Worm (Caenorhabditis elegans) whole organism, dauer: Measurements from ENCODE around the gene dpm-3.

ENCODE experiments used
- unc-62 ChIP-seq: sonication (generic microtip); optimal IDR thresholded peaks from 2 replicates; lab custom pipeline; 2017; ENCODE audit warnings: missing biosample characterization, missing genetic modification reagents, missing genetic modification characterization

Gene dpm-3

DNA sequence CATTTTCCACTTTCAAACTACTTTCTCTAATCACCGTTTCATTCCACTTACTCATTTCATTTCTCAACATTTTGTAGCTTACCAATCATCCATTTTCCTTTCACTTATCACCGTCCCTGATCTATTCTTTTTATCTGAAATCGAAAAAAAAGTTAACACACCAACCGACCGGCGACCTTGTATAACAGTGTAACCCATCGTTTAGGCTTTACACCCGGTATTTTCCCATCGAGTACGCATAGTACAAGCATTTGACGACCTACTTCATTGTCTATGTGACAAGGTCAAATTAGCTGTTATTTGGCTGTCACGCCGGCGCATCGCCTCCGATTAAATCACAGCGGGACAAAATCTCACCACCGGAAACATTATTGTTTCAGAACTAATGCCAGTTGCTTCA lies 38.1 kb downstream of the dpm-3 start:
- no peak for TF ChIP-seq unc-62 (GFP tag; lab: Kevin White, UChicago)

DNA sequence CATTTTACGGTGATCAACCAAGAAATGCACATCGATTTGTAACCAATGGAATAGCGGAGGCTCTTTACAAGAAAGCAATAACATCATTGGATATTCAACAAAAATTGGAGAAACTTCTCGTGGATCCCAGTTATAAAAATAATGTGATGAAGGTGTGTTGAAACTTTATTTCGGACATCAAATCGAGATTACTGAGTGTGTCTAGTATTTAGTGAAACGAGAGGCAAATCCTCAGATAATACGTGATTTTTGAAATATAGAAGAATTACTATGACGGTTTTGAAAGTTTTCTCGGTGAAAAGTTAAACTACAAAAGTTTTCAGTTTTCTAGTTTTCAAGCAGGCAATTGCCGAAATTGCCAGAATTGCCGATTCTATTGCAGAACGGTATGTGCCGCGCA lies 40.4 kb downstream of the dpm-3 start:
- TF ChIP-seq unc-62 (GFP tag; lab: Kevin White, UChicago), result no peak

DNA sequence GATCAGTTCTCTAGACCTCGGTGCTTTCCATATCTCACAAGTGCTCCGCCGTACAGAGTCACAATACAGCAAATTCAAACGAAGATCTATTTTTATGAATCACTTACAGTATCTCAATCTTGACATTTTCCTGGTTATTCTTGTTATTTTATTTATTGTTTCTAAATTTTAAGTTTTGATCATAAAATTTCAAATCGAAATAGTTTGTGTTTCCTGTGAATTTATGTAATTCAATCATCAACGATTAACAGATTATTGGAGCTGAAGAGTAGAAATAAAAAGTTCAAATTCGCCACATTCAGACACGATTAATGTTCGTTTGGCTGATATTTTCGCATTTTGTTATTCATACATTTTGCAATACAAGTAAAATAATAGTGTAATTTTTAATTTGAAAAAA lies 41.0 kb downstream of the dpm-3 start, which contains the start of gene clec-184:
Gene clec-184 (plus strand): TSS at position 301 of the 400 bp plus-strand sequence.
- no peak for TF ChIP-seq unc-62 (GFP tag; lab: Kevin White, UChicago)

DNA sequence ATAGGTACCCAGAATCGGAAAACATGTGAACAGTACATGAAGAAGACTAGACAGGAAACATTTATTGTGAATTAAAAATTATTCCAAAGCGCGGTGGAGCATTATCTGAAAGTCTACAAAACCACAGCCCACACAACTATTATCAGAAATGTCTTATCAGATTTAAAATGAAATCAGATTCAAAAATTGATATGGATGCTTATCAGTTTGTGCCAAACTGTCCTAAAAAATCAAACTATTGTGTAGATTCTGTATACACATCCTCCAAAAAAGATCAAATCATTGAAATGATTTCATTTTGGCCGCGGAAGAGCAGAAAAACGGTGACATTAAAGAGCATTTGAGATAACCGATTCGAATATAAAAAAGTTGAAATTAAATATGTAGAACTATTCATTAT lies 44.1 kb downstream of the dpm-3 start, which contains the start of gene irg-4:
Gene irg-4 (plus strand): TSS at position 392 of the 400 bp plus-strand sequence.
- no peak for TF ChIP-seq unc-62 (GFP tag; lab: Kevin White, UChicago)

DNA sequence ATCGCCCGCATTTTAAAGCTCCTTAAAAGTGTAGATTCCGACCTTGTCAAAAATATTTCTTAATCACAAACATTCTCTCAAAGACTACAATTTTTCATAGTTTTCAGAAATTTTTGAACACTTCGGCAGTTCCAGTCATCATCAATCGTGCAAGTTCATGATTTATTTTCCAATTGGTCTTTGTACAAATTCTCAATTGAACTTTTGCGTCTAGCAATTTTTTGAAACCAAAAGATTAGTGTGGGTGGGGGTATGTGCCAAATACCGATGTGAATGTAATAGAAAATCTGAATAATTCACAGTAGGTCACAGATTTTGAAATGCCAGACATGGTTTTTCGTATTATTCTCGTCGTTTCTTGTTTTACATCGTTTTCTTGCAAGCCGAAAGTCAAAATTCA lies 47.0 kb downstream of the dpm-3 start, which contains the start of gene clec-185:
Gene clec-185 (plus strand): TSS at position 301 of the 400 bp plus-strand sequence.
- TF ChIP-seq unc-62 (GFP tag; lab: Kevin White, UChicago), result no peak

DNA sequence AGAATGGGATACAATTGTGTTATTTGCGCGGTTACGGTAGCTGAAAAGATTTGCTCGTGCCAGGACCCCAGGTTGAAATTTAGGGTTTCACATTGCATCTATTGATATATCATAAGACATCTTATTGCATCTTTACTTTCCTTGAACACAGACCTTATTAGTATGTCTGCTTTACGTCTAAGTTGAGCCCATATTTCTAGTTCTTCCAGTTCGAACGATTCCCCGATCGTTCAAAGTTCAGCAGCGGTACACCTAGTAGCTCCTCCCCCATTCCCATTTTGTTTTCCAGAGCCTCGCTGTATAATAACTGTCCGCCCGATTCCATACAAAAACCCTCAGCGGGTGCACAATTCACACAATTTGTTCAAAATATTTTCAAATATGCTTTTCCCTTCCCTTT lies 50.3 kb downstream of the dpm-3 start, which contains the start of gene C25G4.17:
Gene C25G4.17 (plus strand): TSS at position 301 of the 400 bp plus-strand sequence.
- TF ChIP-seq unc-62 (GFP tag; lab: Kevin White, UChicago), result no peak
